Fruit fly (Drosophila melanogaster) whole organism, embryonic: Measurements from ENCODE around the gene tra.

ENCODE experiments used
- Adf1 ChIP-seq: fragments of 200-800 bp; sonication (Bioruptor generic); IDR thresholded peaks from 2 replicates; pipeline ENCODE4 v1.3.6; 2022; ENCODE audit warnings: missing biosample characterization, missing genetic modification characterization
- CG11085 ChIP-seq: fragments of 200-800 bp; sonication (Bioruptor generic); IDR thresholded peaks from 2 replicates; pipeline ENCODE4 v1.3.6; 2022; ENCODE audit warnings: missing biosample characterization, missing genetic modification characterization
- CG11093 ChIP-seq: fragments of 200-800 bp; sonication (Bioruptor generic); IDR thresholded peaks from 3 replicates; pipeline ENCODE4 v1.3.6; 2022; ENCODE audit warnings: missing biosample characterization, missing genetic modification characterization
- CG11504 ChIP-seq: fragments of 200-800 bp; sonication (Bioruptor generic); optimal IDR thresholded peaks from 3 replicates; lab custom pipeline; 2019; ENCODE audit warnings: missing biosample characterization, mild to moderate bottlenecking, missing genetic modification characterization, moderate library complexity
- CG12236 ChIP-seq: fragments of 200-800 bp; sonication (Bioruptor generic); optimal IDR thresholded peaks from 2 replicates; lab custom pipeline; 2016; ENCODE audit warnings: missing biosample characterization, missing genetic modification characterization
- CG12659 ChIP-seq: fragments of 200-800 bp; sonication (Bioruptor generic); optimal IDR thresholded peaks from 3 replicates; lab custom pipeline; 2017; ENCODE audit warnings: mild to moderate bottlenecking, missing biosample characterization, missing genetic modification reagents, missing genetic modification characterization
- CG13287 ChIP-seq: fragments of 200-800 bp; sonication (Bioruptor generic); IDR thresholded peaks from 2 replicates; pipeline ENCODE4 v1.3.6; 2022; ENCODE audit warnings: missing biosample characterization, missing genetic modification characterization; ENCODE audit not compliant: partially characterized antibody
- CG14965 ChIP-seq: fragments of 200-800 bp; sonication (Bioruptor generic); optimal IDR thresholded peaks from 2 replicates; lab custom pipeline; 2016; ENCODE audit warnings: missing biosample characterization, missing genetic modification characterization, borderline replicate concordance
- CG15011 ChIP-seq: fragments of 200-800 bp; sonication (Bioruptor generic); optimal IDR thresholded peaks from 3 replicates; lab custom pipeline; 2018; ENCODE audit warnings: missing biosample characterization, mild to moderate bottlenecking, missing genetic modification characterization
- CG32532 ChIP-seq: fragments of 200-800 bp; sonication (Bioruptor generic); IDR thresholded peaks from 2 replicates; pipeline ENCODE4 v1.3.6; 2022; ENCODE audit warnings: missing biosample characterization, missing genetic modification characterization
- CG3407 ChIP-seq: fragments of 200-800 bp; sonication (Bioruptor generic); optimal IDR thresholded peaks from 2 replicates; lab custom pipeline; 2018; ENCODE audit warnings: missing biosample characterization, mild to moderate bottlenecking, missing genetic modification characterization
- CG3995 ChIP-seq: fragments of 200-800 bp; sonication (Bioruptor generic); optimal IDR thresholded peaks from 3 replicates; lab custom pipeline; 2016; ENCODE audit warnings: missing biosample characterization, missing genetic modification characterization
- CG42726 ChIP-seq: fragments of 200-800 bp; sonication (Bioruptor generic); IDR thresholded peaks from 2 replicates; pipeline ENCODE4 v1.3.6; 2022; ENCODE audit warnings: missing biosample characterization, missing genetic modification characterization; ENCODE audit not compliant: partially characterized antibody
- CG4282 ChIP-seq: fragments of 200-800 bp; sonication (Bioruptor generic); optimal IDR thresholded peaks from 2 replicates; lab custom pipeline; 2016; ENCODE audit warnings: missing biosample characterization, missing genetic modification characterization
- CG4854 ChIP-seq: fragments of 200-800 bp; sonication (Bioruptor generic); optimal IDR thresholded peaks from 2 replicates; lab custom pipeline; 2016; ENCODE audit warnings: missing biosample characterization, missing genetic modification characterization, inconsistent platforms
- CG5245 ChIP-seq: fragments of 200-800 bp; sonication (Bioruptor generic); optimal IDR thresholded peaks from 3 replicates; lab custom pipeline; 2016; ENCODE audit warnings: missing biosample characterization, missing genetic modification characterization
- CG7928 ChIP-seq: fragments of 200-800 bp; sonication (Bioruptor generic); optimal IDR thresholded peaks from 2 replicates; lab custom pipeline; 2017; ENCODE audit warnings: missing biosample characterization, mild to moderate bottlenecking, missing genetic modification characterization
- CG8359 ChIP-seq: fragments of 200-800 bp; sonication (Bioruptor generic); optimal IDR thresholded peaks from 2 replicates; lab custom pipeline; 2017; ENCODE audit warnings: missing biosample characterization, mild to moderate bottlenecking, missing genetic modification characterization, borderline replicate concordance
- CG8765 ChIP-seq: fragments of 200-800 bp; sonication (Bioruptor generic); IDR thresholded peaks from 2 replicates; pipeline ENCODE4 v1.3.6; 2022; ENCODE audit warnings: missing biosample characterization, missing genetic modification characterization
- E2f2 ChIP-seq: fragments of 200-800 bp; sonication (Bioruptor generic); IDR thresholded peaks from 2 replicates; pipeline ENCODE4 v1.3.6; 2022; ENCODE audit warnings: missing biosample characterization, missing genetic modification characterization
- H2.0 ChIP-seq: fragments of 200-800 bp; sonication (Bioruptor generic); IDR thresholded peaks from 2 replicates; pipeline ENCODE4 v1.3.6; 2022; ENCODE audit warnings: missing biosample characterization, missing genetic modification characterization
- Hey ChIP-seq: fragments of 200-800 bp; sonication (Bioruptor generic); optimal IDR thresholded peaks from 3 replicates; lab custom pipeline; 2018; ENCODE audit warnings: missing biosample characterization, mild to moderate bottlenecking, missing genetic modification characterization
- Jarid2 ChIP-seq: fragments of 200-800 bp; sonication (Bioruptor generic); optimal IDR thresholded peaks from 3 replicates; lab custom pipeline; 2017; ENCODE audit warnings: mild to moderate bottlenecking, missing biosample characterization, missing genetic modification reagents, missing genetic modification characterization
- PHDP ChIP-seq: fragments of 200-800 bp; sonication (Bioruptor generic); optimal IDR thresholded peaks from 3 replicates; lab custom pipeline; 2018; ENCODE audit warnings: missing biosample characterization, mild to moderate bottlenecking, missing genetic modification characterization, moderate library complexity
- Poxn ChIP-seq: fragments of 200-800 bp; sonication (Bioruptor generic); IDR thresholded peaks from 2 replicates; pipeline ENCODE4 v1.3.6; 2022; ENCODE audit warnings: missing biosample characterization, missing genetic modification characterization
- Sin3A ChIP-seq: fragments of >200 bp; optimal IDR thresholded peaks from 2 replicates; lab custom pipeline; 2018
- Stat92E ChIP-seq, 3 experiments: fragments of >200 bp in 2 of 3; fragments of 200-800 bp in 1 of 3; sonication (Bioruptor generic) in 1 of 3; optimal IDR thresholded peaks; 2 replicates each; lab custom pipeline; 2017 to 2019; ENCODE audit warnings: missing biosample characterization in 3 of 3, missing genetic modification characterization in 3 of 3, mild to moderate bottlenecking in 1 of 3, moderate library complexity in 1 of 3
- Vsx1 ChIP-seq: fragments of 200-800 bp; sonication (Bioruptor generic); optimal IDR thresholded peaks from 2 replicates; lab custom pipeline; 2017; ENCODE audit warnings: missing biosample characterization, mild to moderate bottlenecking, missing genetic modification characterization, missing genetic modification reagents
- Xrp1 ChIP-seq: fragments of 200-800 bp; sonication (Bioruptor generic); IDR thresholded peaks from 2 replicates; pipeline ENCODE4 v1.3.6; 2022; ENCODE audit warnings: missing biosample characterization, missing genetic modification characterization
- abd-A ChIP-seq: fragments of 200-800 bp; sonication (Bioruptor generic); optimal IDR thresholded peaks from 3 replicates; lab custom pipeline; 2019; ENCODE audit warnings: missing biosample characterization, mild to moderate bottlenecking, missing genetic modification characterization, moderate library complexity
- al ChIP-seq: fragments of 200-800 bp; sonication (Bioruptor generic); IDR thresholded peaks from 2 replicates; pipeline ENCODE4 v1.3.6; 2022; ENCODE audit warnings: missing biosample characterization, missing genetic modification characterization
- amos ChIP-seq: fragments of 200-800 bp; sonication (Bioruptor generic); IDR thresholded peaks from 2 replicates; pipeline ENCODE4 v1.3.6; 2022; ENCODE audit warnings: missing biosample characterization, missing genetic modification characterization; ENCODE audit not compliant: partially characterized antibody
- ato ChIP-seq: fragments of 200-800 bp; sonication (Bioruptor generic); IDR thresholded peaks from 2 replicates; pipeline ENCODE4 v1.3.6; 2022; ENCODE audit warnings: missing biosample characterization, missing genetic modification characterization; ENCODE audit not compliant: partially characterized antibody
- bab2 ChIP-seq: fragments of 200-800 bp; sonication (Bioruptor generic); optimal IDR thresholded peaks from 2 replicates; lab custom pipeline; 2016; ENCODE audit warnings: missing biosample characterization, missing genetic modification characterization
- crc ChIP-seq: fragments of 200-800 bp; sonication (Bioruptor generic); optimal IDR thresholded peaks from 2 replicates; lab custom pipeline; 2016; ENCODE audit warnings: missing biosample characterization, missing genetic modification characterization
- dati ChIP-seq: fragments of 200-800 bp; sonication (Bioruptor generic); IDR thresholded peaks from 2 replicates; pipeline ENCODE4 v1.3.6; 2022; ENCODE audit warnings: missing biosample characterization, missing genetic modification characterization
- dpn ChIP-seq, 2 experiments: fragments of 200-800 bp; sonication (Bioruptor generic); optimal IDR thresholded peaks; 3 replicates each; lab custom pipeline; 2016; ENCODE audit warnings: missing biosample characterization in 2 of 2, missing genetic modification characterization in 2 of 2
- eve ChIP-seq, 2 experiments: fragments of >200 bp; optimal IDR thresholded peaks; 2 replicates each; lab custom pipeline; 2017; ENCODE audit warnings: missing biosample characterization in 2 of 2, missing genetic modification characterization in 2 of 2
- hbn ChIP-seq: fragments of 200-800 bp; sonication (Bioruptor generic); IDR thresholded peaks from 2 replicates; pipeline ENCODE4 v1.3.6; 2022; ENCODE audit warnings: missing biosample characterization, missing genetic modification characterization; ENCODE audit not compliant: partially characterized antibody
- hth ChIP-seq: fragments of >200 bp; optimal IDR thresholded peaks from 2 replicates; lab custom pipeline; 2017; ENCODE audit warnings: inconsistent platforms
- klu ChIP-seq: fragments of 200-800 bp; sonication (Bioruptor generic); IDR thresholded peaks from 2 replicates; pipeline ENCODE4 v1.3.6; 2022; ENCODE audit warnings: missing biosample characterization, missing genetic modification characterization
- kni ChIP-seq: fragments of 200-800 bp; sonication (Bioruptor generic); optimal IDR thresholded peaks from 3 replicates; lab custom pipeline; 2017; ENCODE audit warnings: mild to moderate bottlenecking, missing biosample characterization, missing genetic modification reagents, missing genetic modification characterization
- lmd ChIP-seq: fragments of 200-800 bp; sonication (Bioruptor generic); IDR thresholded peaks from 2 replicates; pipeline ENCODE4 v1.3.6; 2022; ENCODE audit warnings: missing biosample characterization, missing genetic modification characterization
- maf-S ChIP-seq: fragments of 200-800 bp; sonication (Bioruptor generic); optimal IDR thresholded peaks from 2 replicates; lab custom pipeline; 2016; ENCODE audit warnings: missing biosample characterization, missing genetic modification characterization
- mam ChIP-seq: fragments of 200-800 bp; sonication (Bioruptor generic); optimal IDR thresholded peaks from 3 replicates; lab custom pipeline; 2016; ENCODE audit warnings: missing biosample characterization, missing genetic modification characterization
- oc ChIP-seq: fragments of 200-800 bp; sonication (Bioruptor generic); optimal IDR thresholded peaks from 2 replicates; lab custom pipeline; 2018; ENCODE audit warnings: missing biosample characterization, mild to moderate bottlenecking, missing genetic modification characterization, moderate library complexity
- pzg ChIP-seq: fragments of 200-800 bp; sonication (Bioruptor generic); optimal IDR thresholded peaks from 3 replicates; lab custom pipeline; 2018; ENCODE audit warnings: missing biosample characterization, mild to moderate bottlenecking, missing genetic modification characterization, moderate library complexity
- row ChIP-seq: fragments of 200-800 bp; sonication (Bioruptor generic); IDR thresholded peaks from 3 replicates; pipeline ENCODE4 v1.3.6; 2022; ENCODE audit warnings: missing biosample characterization, missing genetic modification characterization
- sug ChIP-seq: fragments of 200-800 bp; optimal IDR thresholded peaks from 2 replicates; lab custom pipeline; 2019; ENCODE audit warnings: missing biosample characterization, mild to moderate bottlenecking, missing genetic modification characterization, moderate library complexity
- tgo ChIP-seq: fragments of 200-800 bp; sonication (Bioruptor generic); IDR thresholded peaks from 3 replicates; pipeline ENCODE4 v1.3.6; 2022; ENCODE audit warnings: missing biosample characterization, missing genetic modification characterization
- trem ChIP-seq: fragments of 200-800 bp; optimal IDR thresholded peaks from 3 replicates; lab custom pipeline; 2019; ENCODE audit warnings: missing biosample characterization, mild to moderate bottlenecking, missing genetic modification characterization, moderate library complexity
- wor ChIP-seq: fragments of 200-800 bp; sonication (Bioruptor generic); IDR thresholded peaks from 2 replicates; pipeline ENCODE4 v1.3.6; 2022; ENCODE audit warnings: missing biosample characterization, missing genetic modification characterization

The tra gene

DNA sequence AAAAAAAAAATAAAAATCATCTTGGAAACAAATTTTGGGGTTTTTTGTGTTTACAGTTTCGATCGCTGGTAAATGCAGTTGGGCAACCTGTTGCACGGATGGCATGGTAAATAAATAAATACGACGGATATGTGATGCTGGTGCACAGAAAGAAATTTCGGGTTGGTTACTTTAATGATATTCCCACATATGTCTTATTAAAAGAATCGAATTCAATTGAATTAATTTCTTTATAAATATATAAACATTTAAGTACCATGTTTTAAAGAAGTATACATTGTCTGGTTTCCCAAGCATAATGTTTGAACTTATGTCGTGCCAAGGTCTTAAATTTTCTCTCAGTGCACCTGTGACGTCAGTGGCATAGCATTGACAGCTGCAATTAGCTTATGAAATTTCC lies 23.4 kb downstream of the tra start (continued):
- no peak for TF ChIP-seq dati
- TF ChIP-seq hbn (GFP tag; lab: Robert Waterston, UW), result no peak
- TF ChIP-seq CG4854 (GFP tag; lab: Kevin White, UChicago), result no peak
- TF ChIP-seq CG8765 (GFP tag; lab: Robert Waterston, UW), result no peak
- TF ChIP-seq CG14965 (GFP tag; lab: Kevin White, UChicago), result no peak
- TF ChIP-seq CG8359 (GFP tag; lab: Kevin White, UChicago), result no peak
- no peak for TF ChIP-seq crc
- TF ChIP-seq Stat92E (GFP tag; optimal IDR thresholded peaks at IDR 0.05; lab: Kevin White, UChicago), result no peak
- TF ChIP-seq eve (GFP tag; optimal IDR thresholded peaks at IDR 0.05; lab: Kevin White, UChicago), result peak in 1 of 2 experiments; percentile 76
- TF ChIP-seq maf-S (GFP tag; lab: Kevin White, UChicago), result no peak
- peak; percentile 54; the same call in 2 of the 3 replicates for TF ChIP-seq tgo (GFP tag; lab: Robert Waterston, UW)
- TF ChIP-seq CG5245 (GFP tag; lab: Kevin White, UChicago), result no peak
- TF ChIP-seq CG12659 (GFP tag; lab: Kevin White, UChicago), result peak; percentile 33
- TF ChIP-seq kni (GFP tag; lab: Kevin White, UChicago), result no peak
- peak; percentile 81 for TF ChIP-seq CG11504 (tag; lab: Kevin White, UChicago)
- TF ChIP-seq row (GFP tag; lab: Robert Waterston, UW), result peak; percentile 72
- no peak for TF ChIP-seq CG4282 (GFP tag; lab: Kevin White, UChicago)
- no peak for TF ChIP-seq CG11093 (GFP tag; lab: Robert Waterston, UW)
- TF ChIP-seq Poxn (GFP tag; lab: Robert Waterston, UW), result no peak
- TF ChIP-seq CG7928 (GFP tag; lab: Kevin White, UChicago), result no peak
- TF ChIP-seq CG11085 (GFP tag; lab: Robert Waterston, UW), result no peak
- TF ChIP-seq pzg (GFP tag; lab: Kevin White, UChicago), result no peak
- no peak for TF ChIP-seq CG12236 (GFP tag; lab: Kevin White, UChicago)
- peak; percentile 48; the same call in 1 of the 2 replicates for TF ChIP-seq lmd
- TF ChIP-seq CG15011 (GFP tag; lab: Kevin White, UChicago), result peak; percentile 40
- TF ChIP-seq klu (GFP tag; lab: Robert Waterston, UW), result no peak
- TF ChIP-seq amos (GFP tag; lab: Robert Waterston, UW), result no peak
- TF ChIP-seq wor (GFP tag; lab: Robert Waterston, UW), result peak; percentile 39; the same call in 1 of the 2 replicates
- TF ChIP-seq CG42726, result no peak
- no peak for TF ChIP-seq hth (lab: Kevin White, UChicago)
- peak; percentile 43; the same call in 1 of the 2 replicates for TF ChIP-seq H2.0 (GFP tag; lab: Robert Waterston, UW)
- no peak for TF ChIP-seq bab2
- TF ChIP-seq CG3407, result peak; percentile 51
- TF ChIP-seq PHDP, result peak; percentile 76
- TF ChIP-seq trem (tag; lab: Kevin White, UChicago), result peak; percentile 61
- TF ChIP-seq dpn (GFP tag; optimal IDR thresholded peaks at IDR 0.05; lab: Kevin White, UChicago), result peak in 1 of 2 experiments; percentile 63
- no peak for TF ChIP-seq CG3995
- no peak for TF ChIP-seq Hey (tag; lab: Kevin White, UChicago)
- TF ChIP-seq mam, result no peak
- TF ChIP-seq Sin3A (lab: Kevin White, UChicago), result no peak
- TF ChIP-seq al, result no peak
- TF ChIP-seq CG32532 (GFP tag; lab: Robert Waterston, UW), result no peak
- TF ChIP-seq abd-A, result no peak
- TF ChIP-seq oc, result peak; percentile 53
- no peak for TF ChIP-seq CG13287 (GFP tag; lab: Robert Waterston, UW)
- no peak for TF ChIP-seq ato
- TF ChIP-seq E2f2 (GFP tag; lab: Robert Waterston, UW), result peak; percentile 35
- TF ChIP-seq sug (tag; lab: Kevin White, UChicago), result peak; percentile 27
- peak; percentile 71 for TF ChIP-seq Xrp1 (GFP tag; lab: Robert Waterston, UW)
- peak; percentile 21 for TF ChIP-seq Vsx1 (GFP tag; lab: Kevin White, UChicago)
- TF ChIP-seq Jarid2 (GFP tag; lab: Kevin White, UChicago), result peak; percentile 1
- TF ChIP-seq Adf1 (GFP tag; lab: Robert Waterston, UW), result no peak
